Worm (Caenorhabditis elegans): ENCODE data around the gene cit-1.1.

cit-1.1 gene

DNA sequence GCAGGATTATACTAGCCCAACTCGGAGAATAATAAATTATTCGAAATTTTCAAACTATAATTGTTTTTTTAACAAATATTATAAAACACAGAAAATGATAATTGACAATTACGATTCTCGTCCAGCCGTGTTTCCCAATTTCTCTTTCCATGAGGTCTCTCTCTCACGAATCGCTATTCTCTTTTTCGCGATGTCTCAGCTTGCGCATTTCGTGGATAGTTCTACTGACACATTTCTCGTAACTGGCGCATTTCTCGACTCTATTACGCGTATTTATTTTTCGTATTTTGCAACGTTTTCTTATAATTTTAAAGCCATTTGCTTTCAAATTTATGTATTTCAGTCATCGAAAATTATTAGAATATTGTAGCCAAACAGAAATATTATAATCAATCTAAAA lies 34.2 kb upstream of the cit-1.1 start:
- peak; percentile 97 for TF ChIP-seq ceh-36 (tag; optimal IDR thresholded peaks at IDR 0.05)
- no peak for TF ChIP-seq ama-1 (optimal IDR thresholded peaks at IDR 0.05)
- TF ChIP-seq flt-1 (GFP tag; IDR thresholded peaks at IDR 0.05): peak; percentile 98
- peak; percentile 95 for TF ChIP-seq hmbx-1 (tag; optimal IDR thresholded peaks at IDR 0.05)
- TF ChIP-seq tra-4 (tag; optimal IDR thresholded peaks at IDR 0.05): peak; percentile 99
- peak; percentile 100 for TF ChIP-seq tbx-37 (GFP tag; conservative IDR thresholded peaks at IDR 0.05)
- peak; percentile 100 for TF ChIP-seq sea-1 (GFP tag; conservative IDR thresholded peaks at IDR 0.05)
- TF ChIP-seq B0310.2 (tag; optimal IDR thresholded peaks at IDR 0.05): peak; percentile 100
- TF ChIP-seq ets-7 (tag; optimal IDR thresholded peaks at IDR 0.05): peak; percentile 99
- peak; percentile 96 for TF ChIP-seq aly-1 (tag; optimal IDR thresholded peaks at IDR 0.05)
- peak; percentile 99 for TF ChIP-seq pes-1 (GFP tag; IDR thresholded peaks at IDR 0.05)
- peak; percentile 100 for TF ChIP-seq tbx-11 (GFP tag; IDR thresholded peaks at IDR 0.05)
- peak; percentile 100 for TF ChIP-seq scrt-1 (GFP tag; IDR thresholded peaks at IDR 0.05)
- TF ChIP-seq hnd-1 (tag; optimal IDR thresholded peaks at IDR 0.05): peak; percentile 98
- TF ChIP-seq F13C5.2 (tag; optimal IDR thresholded peaks at IDR 0.05): peak; percentile 100
- TF ChIP-seq ceh-13 (GFP tag; optimal IDR thresholded peaks at IDR 0.05): peak; percentile 100
- TF ChIP-seq hmg-4 (GFP tag; optimal IDR thresholded peaks at IDR 0.05): peak; percentile 100

- TF ChIP-seq B0310.2 (tag; optimal IDR thresholded peaks at IDR 0.05): no peak
- TF ChIP-seq tbx-37 (GFP tag; conservative IDR thresholded peaks at IDR 0.05): no peak
- TF ChIP-seq ceh-13 (GFP tag; optimal IDR thresholded peaks at IDR 0.05): no peak
- TF ChIP-seq hnd-1 (tag; optimal IDR thresholded peaks at IDR 0.05): no peak
- TF ChIP-seq tra-4 (tag; optimal IDR thresholded peaks at IDR 0.05): no peak
- no peak for TF ChIP-seq hmg-4 (GFP tag; optimal IDR thresholded peaks at IDR 0.05)
- no peak for TF ChIP-seq pes-1 (GFP tag; IDR thresholded peaks at IDR 0.05)
- no peak for TF ChIP-seq F13C5.2 (tag; optimal IDR thresholded peaks at IDR 0.05)
- TF ChIP-seq scrt-1 (GFP tag; IDR thresholded peaks at IDR 0.05): no peak
- TF ChIP-seq ets-7 (tag; optimal IDR thresholded peaks at IDR 0.05): no peak
- TF ChIP-seq ama-1 (optimal IDR thresholded peaks at IDR 0.05): no peak
- no peak for TF ChIP-seq tbx-11 (GFP tag; IDR thresholded peaks at IDR 0.05)
- no peak for TF ChIP-seq hmbx-1 (tag; optimal IDR thresholded peaks at IDR 0.05)
- TF ChIP-seq sea-1 (GFP tag; conservative IDR thresholded peaks at IDR 0.05): no peak
- no peak for TF ChIP-seq aly-1 (tag; optimal IDR thresholded peaks at IDR 0.05)
- TF ChIP-seq ceh-36 (tag; optimal IDR thresholded peaks at IDR 0.05): no peak
- TF ChIP-seq flt-1 (GFP tag; IDR thresholded peaks at IDR 0.05): no peak
Measured at ce11 chrIII:8042775-8043174, 33.2 kb upstream of the cit-1.1 start, which contains the start of gene K12H4.6. Gene K12H4.6, minus strand, starts transcription at chrIII:8042875.

DNA sequence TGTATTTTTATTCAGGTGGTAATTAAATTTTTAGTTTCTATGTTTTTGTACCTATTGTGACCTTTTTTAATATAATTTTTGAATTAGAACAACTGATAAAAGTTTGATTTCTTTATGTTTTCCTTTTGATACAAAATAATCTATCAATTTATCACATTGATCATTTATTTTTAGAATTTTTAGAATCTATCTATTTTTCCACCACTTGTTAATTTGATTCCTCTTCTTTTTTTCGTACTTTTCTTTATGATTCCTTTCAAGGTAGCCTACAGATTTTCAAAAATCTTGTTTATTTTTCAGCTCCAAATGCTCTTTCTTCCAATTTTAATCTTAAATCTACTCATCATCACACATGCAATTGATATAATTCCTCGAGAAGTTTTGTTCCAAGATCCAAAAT lies 28.3 kb upstream of the cit-1.1 start, which contains the start of gene dpf-6:
dpf-6 (plus strand) TSS at position 301 of the 400 bp plus-strand sequence.
- TF ChIP-seq hnd-1 (tag; optimal IDR thresholded peaks at IDR 0.05) (no peak), hmg-4 (GFP tag; optimal IDR thresholded peaks at IDR 0.05) (no peak), tbx-37 (GFP tag; conservative IDR thresholded peaks at IDR 0.05) (no peak), tbx-11 (GFP tag; IDR thresholded peaks at IDR 0.05) (no peak), ama-1 (optimal IDR thresholded peaks at IDR 0.05) (no peak), B0310.2 (tag; optimal IDR thresholded peaks at IDR 0.05) (no peak), hmbx-1 (tag; optimal IDR thresholded peaks at IDR 0.05) (no peak), scrt-1 (GFP tag; IDR thresholded peaks at IDR 0.05) (no peak), ceh-36 (tag; optimal IDR thresholded peaks at IDR 0.05) (no peak), aly-1 (tag; optimal IDR thresholded peaks at IDR 0.05) (no peak), flt-1 (GFP tag; IDR thresholded peaks at IDR 0.05) (no peak), pes-1 (GFP tag; IDR thresholded peaks at IDR 0.05) (no peak), tra-4 (tag; optimal IDR thresholded peaks at IDR 0.05) (no peak), sea-1 (GFP tag; conservative IDR thresholded peaks at IDR 0.05) (no peak), F13C5.2 (tag; optimal IDR thresholded peaks at IDR 0.05) (no peak), ceh-13 (GFP tag; optimal IDR thresholded peaks at IDR 0.05) (no peak), ets-7 (tag; optimal IDR thresholded peaks at IDR 0.05) (no peak)

DNA sequence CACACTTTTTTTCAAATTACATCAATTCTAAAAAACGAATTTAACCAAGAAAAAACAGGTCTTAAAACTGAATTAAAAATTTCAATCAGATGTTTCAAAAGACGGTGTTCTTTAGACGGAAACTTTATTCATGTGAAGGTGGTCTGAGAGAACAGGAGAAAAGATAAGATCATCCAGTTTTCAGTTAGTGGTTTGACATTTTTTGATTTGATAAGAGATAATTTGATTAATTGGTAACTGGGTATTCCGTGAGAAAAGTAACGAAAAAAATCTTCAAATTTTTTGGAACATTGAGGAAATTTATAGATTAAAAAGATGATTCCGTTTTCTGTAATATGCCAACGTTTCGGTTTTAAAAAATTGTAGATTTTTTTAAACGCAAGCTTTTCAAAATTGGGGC lies 26.9 kb upstream of the cit-1.1 start:
- no peak for TF ChIP-seq ama-1 (optimal IDR thresholded peaks at IDR 0.05)
- TF ChIP-seq B0310.2 (tag; optimal IDR thresholded peaks at IDR 0.05): no peak
- no peak for TF ChIP-seq pes-1 (GFP tag; IDR thresholded peaks at IDR 0.05)
- TF ChIP-seq ceh-13 (GFP tag; optimal IDR thresholded peaks at IDR 0.05): no peak
- no peak for TF ChIP-seq F13C5.2 (tag; optimal IDR thresholded peaks at IDR 0.05)
- TF ChIP-seq ceh-36 (tag; optimal IDR thresholded peaks at IDR 0.05): no peak
- no peak for TF ChIP-seq flt-1 (GFP tag; IDR thresholded peaks at IDR 0.05)
- no peak for TF ChIP-seq hmg-4 (GFP tag; optimal IDR thresholded peaks at IDR 0.05)
- TF ChIP-seq sea-1 (GFP tag; conservative IDR thresholded peaks at IDR 0.05): no peak
- TF ChIP-seq hnd-1 (tag; optimal IDR thresholded peaks at IDR 0.05): no peak

- no peak for TF ChIP-seq ceh-36 (tag; optimal IDR thresholded peaks at IDR 0.05)
- no peak for TF ChIP-seq pes-1 (GFP tag; IDR thresholded peaks at IDR 0.05)
- no peak for TF ChIP-seq tra-4 (tag; optimal IDR thresholded peaks at IDR 0.05)
- TF ChIP-seq ceh-13 (GFP tag; optimal IDR thresholded peaks at IDR 0.05): no peak
- no peak for TF ChIP-seq tbx-11 (GFP tag; IDR thresholded peaks at IDR 0.05)
Measured at ce11 chrIII:8036050-8036449, 26.4 kb upstream of the cit-1.1 start.

DNA sequence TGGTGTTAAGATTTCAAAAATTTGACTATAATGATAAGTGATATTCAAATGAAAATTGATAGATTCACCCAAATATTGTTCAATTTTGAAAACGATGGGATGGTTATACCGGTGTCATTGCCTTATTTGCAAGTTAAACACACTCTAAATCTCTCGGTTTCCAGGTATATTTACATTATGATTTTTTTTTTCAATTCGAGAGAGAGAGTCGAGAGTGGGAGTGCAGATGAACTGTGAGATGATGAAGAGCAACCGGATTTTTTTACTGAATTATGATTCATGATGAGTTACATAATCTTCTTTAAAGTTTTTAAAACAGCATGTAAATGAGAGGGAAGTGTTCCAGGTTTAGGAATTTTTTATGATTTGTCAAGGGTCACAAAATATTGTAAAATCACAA lies 23.9 kb upstream of the cit-1.1 start, which contains the start of gene F44B9.10:
F44B9.10 (minus strand) TSS at position 101 of the 400 bp plus-strand sequence.
- TF ChIP-seq sea-1 (GFP tag; conservative IDR thresholded peaks at IDR 0.05) (no peak), hmbx-1 (tag; optimal IDR thresholded peaks at IDR 0.05) (no peak), F13C5.2 (tag; optimal IDR thresholded peaks at IDR 0.05) (no peak), ceh-36 (tag; optimal IDR thresholded peaks at IDR 0.05) (no peak), ceh-13 (GFP tag; optimal IDR thresholded peaks at IDR 0.05) (no peak), hnd-1 (tag; optimal IDR thresholded peaks at IDR 0.05) (no peak), tra-4 (tag; optimal IDR thresholded peaks at IDR 0.05) (no peak)

- no peak for TF ChIP-seq scrt-1 (GFP tag; IDR thresholded peaks at IDR 0.05)
Measured at ce11 chrIII:8030963-8031362, 21.3 kb upstream of the cit-1.1 start, which contains the start of gene F44B9.9. Gene F44B9.9, minus strand, starts transcription at chrIII:8031063.

DNA sequence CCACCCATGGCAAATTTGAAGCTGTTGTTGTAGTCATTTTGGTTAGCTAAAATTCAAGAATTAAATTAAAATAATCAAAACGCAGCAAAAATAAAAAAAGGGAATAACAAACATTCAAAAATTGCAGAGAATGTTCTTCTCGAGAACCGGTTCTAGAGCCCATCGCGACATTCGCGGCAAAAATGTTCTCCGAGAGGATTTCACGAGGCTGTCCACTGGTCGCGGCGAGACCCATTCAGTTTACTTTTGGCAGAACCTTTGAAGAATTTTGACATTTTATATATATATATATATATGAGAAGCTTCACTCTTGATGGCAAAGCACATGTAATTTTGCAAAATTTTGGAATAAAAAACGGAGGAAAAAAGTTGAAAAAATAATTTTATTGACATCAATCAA lies 19.9 kb upstream of the cit-1.1 start, which contains the start of gene F44B9.8:
F44B9.8 (minus strand) TSS at position 163 of the 400 bp plus-strand sequence.
- TF ChIP-seq ama-1 (optimal IDR thresholded peaks at IDR 0.05) (no peak), tra-4 (tag; optimal IDR thresholded peaks at IDR 0.05) (no peak), scrt-1 (GFP tag; IDR thresholded peaks at IDR 0.05) (no peak), sea-1 (GFP tag; conservative IDR thresholded peaks at IDR 0.05) (no peak), B0310.2 (tag; optimal IDR thresholded peaks at IDR 0.05) (no peak), hmg-4 (GFP tag; optimal IDR thresholded peaks at IDR 0.05) (no peak), ets-7 (tag; optimal IDR thresholded peaks at IDR 0.05) (no peak), hnd-1 (tag; optimal IDR thresholded peaks at IDR 0.05) (no peak), pes-1 (GFP tag; IDR thresholded peaks at IDR 0.05) (no peak), ceh-13 (GFP tag; optimal IDR thresholded peaks at IDR 0.05) (no peak), aly-1 (tag; optimal IDR thresholded peaks at IDR 0.05) (no peak)
